Worm (Caenorhabditis elegans): ENCODE data around the gene unc-2.

unc-2 gene

DNA sequence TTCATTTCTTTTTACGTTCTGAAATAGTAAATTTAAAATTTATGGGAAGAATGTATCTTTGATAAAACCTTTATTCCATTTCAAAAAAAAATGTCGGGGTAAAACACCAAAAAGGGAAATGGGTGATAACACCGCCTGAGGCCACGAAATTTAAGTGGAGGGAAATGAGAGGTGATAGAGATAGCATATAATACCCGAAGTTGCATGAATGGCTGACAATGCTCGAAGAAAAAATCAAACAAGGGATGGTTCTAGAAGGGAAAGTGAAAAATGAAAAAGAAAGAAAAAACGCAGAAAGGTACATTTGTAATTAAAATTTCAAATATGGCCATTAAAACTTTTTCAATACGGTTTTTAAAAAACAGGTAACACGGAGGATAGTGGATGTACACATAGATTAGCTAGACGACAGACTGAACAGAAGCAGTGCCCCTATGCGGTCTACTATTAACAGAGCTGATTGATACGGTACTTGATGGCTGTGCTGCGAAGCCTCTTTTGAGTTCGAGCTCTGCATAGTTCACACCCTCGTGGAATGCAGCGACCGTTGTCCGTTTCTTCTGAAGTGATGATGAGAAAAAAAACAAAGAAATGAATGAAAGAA lies 65.0 kb downstream of the unc-2 start:
- TF ChIP-seq ceh-40 (GFP tag; IDR thresholded peaks at IDR 0.05) (no peak), T07F8.4 (tag; optimal IDR thresholded peaks at IDR 0.05) (no peak), sptf-2 (GFP tag; optimal IDR thresholded peaks at IDR 0.05) (no peak), Y56A3A.18 (GFP tag; IDR thresholded peaks at IDR 0.05) (0 out of 2 replicates have a peak, but pooled peaks have one; percentile 55), madf-3 (GFP tag; IDR thresholded peaks at IDR 0.05) (no peak), nhr-179 (tag; optimal IDR thresholded peaks at IDR 0.05) (no peak), Y79H2A.3 (GFP tag; conservative IDR thresholded peaks at IDR 0.05) (0 out of 2 replicates have a peak, but pooled peaks have one; percentile 12), lin-35 (GFP tag; optimal IDR thresholded peaks at IDR 0.05) (no peak), K12H6.12 (tag; optimal IDR thresholded peaks at IDR 0.05) (no peak), Y53G8AR.9 (GFP tag; conservative IDR thresholded peaks at IDR 0.05) (peak; percentile 55; the same call in 1 of the 2 replicates), ceh-91 (GFP tag; IDR thresholded peaks at IDR 0.05) (no peak), B0261.1 (tag; optimal IDR thresholded peaks at IDR 0.05) (no peak), nhr-80 (tag; optimal IDR thresholded peaks at IDR 0.05) (peak; percentile 29), F37B4.10 (GFP tag; IDR thresholded peaks at IDR 0.05) (0 out of 2 replicates have a peak, but pooled peaks have one; percentile 15), nfya-1 (tag; optimal IDR thresholded peaks at IDR 0.05; ENCODE audit: borderline replicate concordance, insufficient read depth) (no peak), gei-17 (GFP tag; optimal IDR thresholded peaks at IDR 0.05) (no peak), egl-44 (GFP tag; IDR thresholded peaks at IDR 0.05) (no peak), ZK185.1 (tag; optimal IDR thresholded peaks at IDR 0.05; ENCODE audit: poor library complexity, severe bottlenecking) (peak; percentile 22), B0336.3 (GFP tag; IDR thresholded peaks at IDR 0.05) (peak; percentile 51; the same call in 1 of the 2 replicates), pbrm-1 (GFP tag; IDR thresholded peaks at IDR 0.05) (0 out of 2 replicates have a peak, but pooled peaks have one; percentile 18), let-607 (tag; optimal IDR thresholded peaks at IDR 0.05) (peak in 1 of 2 experiments; percentile 7), repo-1 (tag; optimal IDR thresholded peaks at IDR 0.05) (peak; percentile 24), cebp-1 (GFP tag; IDR thresholded peaks at IDR 0.05) (no peak), cebp-1 (tag; optimal IDR thresholded peaks at IDR 0.05) (peak; percentile 47), nfya-2 (GFP tag; IDR thresholded peaks at IDR 0.05) (no peak), nfyb-1 (GFP tag; IDR thresholded peaks at IDR 0.05) (peak; percentile 63; the same call in 1 of the 2 replicates)

DNA sequence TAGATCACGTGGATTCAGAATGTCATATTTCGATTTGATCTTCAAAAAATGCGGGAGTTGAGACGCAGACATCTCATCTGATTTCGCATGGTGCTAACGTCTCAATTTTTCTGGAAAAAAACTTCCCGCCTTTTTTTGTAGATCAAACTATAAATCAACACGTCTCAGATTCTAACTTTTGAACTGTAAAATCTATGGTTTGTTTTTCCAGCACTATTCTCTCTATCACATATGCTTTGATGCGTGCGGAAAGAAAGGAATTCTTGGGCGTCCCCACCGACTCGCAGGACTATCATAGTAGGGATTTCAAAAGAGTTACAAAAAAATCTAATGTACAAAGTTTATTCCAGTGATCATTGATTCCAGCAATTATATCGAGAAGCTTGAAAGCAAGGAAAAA lies 65.7 kb downstream of the unc-2 start:
- TF ChIP-seq lin-35 (GFP tag; optimal IDR thresholded peaks at IDR 0.05): no peak
- no peak for TF ChIP-seq ztf-22 (GFP tag; optimal IDR thresholded peaks at IDR 0.05)
- no peak for TF ChIP-seq pbrm-1 (GFP tag; IDR thresholded peaks at IDR 0.05)
- no peak for TF ChIP-seq egl-18 (GFP tag; IDR thresholded peaks at IDR 0.05)
- TF ChIP-seq repo-1 (tag; optimal IDR thresholded peaks at IDR 0.05): no peak

- TF ChIP-seq efl-1 (GFP tag; optimal IDR thresholded peaks at IDR 0.05): no peak
- no peak for TF ChIP-seq aptf-3 (GFP tag; IDR thresholded peaks at IDR 0.05)
- TF ChIP-seq egrh-3 (GFP tag; IDR thresholded peaks at IDR 0.05): no peak
- no peak for TF ChIP-seq ets-4 (GFP tag; optimal IDR thresholded peaks at IDR 0.05)
- TF ChIP-seq rpc-1 (optimal IDR thresholded peaks at IDR 0.05): peak; percentile 49
- peak; percentile 73 for TF ChIP-seq rpc-1 (tag; optimal IDR thresholded peaks at IDR 0.05)
- no peak for TF ChIP-seq nfya-2 (GFP tag; IDR thresholded peaks at IDR 0.05)
- no peak for TF ChIP-seq athp-1 (tag; optimal IDR thresholded peaks at IDR 0.05)
- TF ChIP-seq ceh-79 (tag; optimal IDR thresholded peaks at IDR 0.05): no peak
- TF ChIP-seq attf-6 (GFP tag; IDR thresholded peaks at IDR 0.05): no peak
- TF ChIP-seq mxl-1 (tag; optimal IDR thresholded peaks at IDR 0.05): no peak
- TF ChIP-seq B0261.1 (tag; optimal IDR thresholded peaks at IDR 0.05): peak; percentile 25
- TF ChIP-seq bed-2 (GFP tag; IDR thresholded peaks at IDR 0.05): no peak
- TF ChIP-seq cebp-2 (GFP tag; IDR thresholded peaks at IDR 0.05): no peak
- no peak for TF ChIP-seq ztf-18 (tag; optimal IDR thresholded peaks at IDR 0.05)
- peak; percentile 61 for TF ChIP-seq tbp1 (GFP tag; optimal IDR thresholded peaks at IDR 0.05)
- TF ChIP-seq Y79H2A.3 (GFP tag; conservative IDR thresholded peaks at IDR 0.05): no peak
- TF ChIP-seq ceh-27 (GFP tag; optimal IDR thresholded peaks at IDR 0.05): no peak
- TF ChIP-seq B0035.1 (tag; optimal IDR thresholded peaks at IDR 0.05): no peak
- TF ChIP-seq madf-3 (GFP tag; IDR thresholded peaks at IDR 0.05): no peak
- TF ChIP-seq ceh-91 (GFP tag; IDR thresholded peaks at IDR 0.05): no peak
- TF ChIP-seq F57C9.4 (tag; optimal IDR thresholded peaks at IDR 0.05): no peak
- no peak for TF ChIP-seq hsf-1 (GFP tag; IDR thresholded peaks at IDR 0.05)
- TF ChIP-seq Y53G8AR.9 (GFP tag; conservative IDR thresholded peaks at IDR 0.05): no peak
Observed at ce11 chrX:2696563-2696962, 66.8 kb downstream of the unc-2 start.
